Fruit fly (Drosophila melanogaster) whole organism, embryonic: ENCODE measurements around the gene CG10055.

Experiments
- Bgb ChIP-seq: fragments of 200-800 bp; sonication (Bioruptor generic); IDR thresholded peaks from 2 replicates; pipeline ENCODE4 v1.3.6; 2022; ENCODE audit warnings: missing biosample characterization, missing genetic modification characterization; ENCODE audit not compliant: partially characterized antibody
- CG10543 ChIP-seq: fragments of 200-800 bp; sonication (Bioruptor generic); optimal IDR thresholded peaks from 3 replicates; lab custom pipeline; 2017; ENCODE audit warnings: missing biosample characterization, mild to moderate bottlenecking, missing genetic modification characterization, moderate library complexity
- CG10565 ChIP-seq: fragments of 200-800 bp; sonication (Bioruptor generic); optimal IDR thresholded peaks from 3 replicates; lab custom pipeline; 2016; ENCODE audit warnings: missing biosample characterization, mild to moderate bottlenecking, missing genetic modification characterization
- CG12071 ChIP-seq: fragments of 200-800 bp; sonication (Bioruptor generic); optimal IDR thresholded peaks from 3 replicates; lab custom pipeline; 2018; ENCODE audit warnings: missing biosample characterization, mild to moderate bottlenecking, missing genetic modification characterization
- CG12744 ChIP-seq: fragments of 200-800 bp; sonication (Bioruptor generic); optimal IDR thresholded peaks from 2 replicates; lab custom pipeline; 2016; ENCODE audit warnings: missing biosample characterization, missing genetic modification characterization
- CG1603 ChIP-seq: fragments of 200-800 bp; sonication (Bioruptor generic); optimal IDR thresholded peaks from 2 replicates; lab custom pipeline; 2019; ENCODE audit warnings: missing biosample characterization, mild to moderate bottlenecking, missing genetic modification characterization, moderate library complexity
- CG18011 ChIP-seq: fragments of 200-800 bp; sonication (Bioruptor generic); optimal IDR thresholded peaks from 2 replicates; lab custom pipeline; 2017; ENCODE audit warnings: missing biosample characterization, missing genetic modification characterization, mild to moderate bottlenecking, moderate library complexity, missing genotype
- CG3407 ChIP-seq: fragments of 200-800 bp; sonication (Bioruptor generic); optimal IDR thresholded peaks from 2 replicates; lab custom pipeline; 2018; ENCODE audit warnings: missing biosample characterization, mild to moderate bottlenecking, missing genetic modification characterization
- CG3726 ChIP-seq: fragments of 200-800 bp; sonication (Bioruptor generic); IDR thresholded peaks from 3 replicates; pipeline ENCODE4, ENCODE4 v1.3.6; 2022; ENCODE audit warnings: missing biosample characterization, missing genetic modification characterization
- CG4282 ChIP-seq: fragments of 200-800 bp; sonication (Bioruptor generic); optimal IDR thresholded peaks from 2 replicates; lab custom pipeline; 2016; ENCODE audit warnings: missing biosample characterization, missing genetic modification characterization
- CG4424 ChIP-seq: fragments of 200-800 bp; sonication (Bioruptor generic); optimal IDR thresholded peaks from 3 replicates; lab custom pipeline; 2016; ENCODE audit warnings: missing biosample characterization, missing genetic modification characterization
- CG5245 ChIP-seq: fragments of 200-800 bp; sonication (Bioruptor generic); optimal IDR thresholded peaks from 3 replicates; lab custom pipeline; 2016; ENCODE audit warnings: missing biosample characterization, missing genetic modification characterization
- CG7839 ChIP-seq: fragments of 200-800 bp; sonication (Bioruptor generic); optimal IDR thresholded peaks from 3 replicates; lab custom pipeline; 2018; ENCODE audit warnings: missing biosample characterization, mild to moderate bottlenecking, missing genetic modification characterization, moderate library complexity
- CG9215 ChIP-seq: fragments of 200-800 bp; sonication (Bioruptor generic); IDR thresholded peaks from 2 replicates; pipeline ENCODE4 v1.3.6; 2022; ENCODE audit warnings: missing biosample characterization, missing genetic modification characterization
- CG9437 ChIP-seq: fragments of 200-800 bp; sonication (Bioruptor generic); optimal IDR thresholded peaks from 2 replicates; lab custom pipeline; 2018; ENCODE audit warnings: missing biosample characterization, mild to moderate bottlenecking, missing genetic modification characterization
- CG9609 ChIP-seq: fragments of 200-800 bp; sonication (Bioruptor generic); optimal IDR thresholded peaks from 3 replicates; lab custom pipeline; 2016; ENCODE audit warnings: missing biosample characterization, missing genetic modification characterization
- Chrac-16 ChIP-seq: fragments of 200-800 bp; sonication (Bioruptor generic); optimal IDR thresholded peaks from 3 replicates; lab custom pipeline; 2016; ENCODE audit warnings: missing biosample characterization, missing genetic modification characterization
- E2f2 ChIP-seq: fragments of 200-800 bp; sonication (Bioruptor generic); IDR thresholded peaks from 2 replicates; pipeline ENCODE4 v1.3.6; 2022; ENCODE audit warnings: missing biosample characterization, missing genetic modification characterization
- Lhr ChIP-seq: fragments of 200-800 bp; sonication (Bioruptor generic); optimal IDR thresholded peaks from 3 replicates; lab custom pipeline; 2017; ENCODE audit warnings: mild to moderate bottlenecking, missing biosample characterization, missing genetic modification reagents, missing genetic modification characterization
- Lim3 ChIP-seq: fragments of 200-800 bp; sonication (Bioruptor generic); IDR thresholded peaks from 2 replicates; pipeline ENCODE4 v1.3.6; 2022; ENCODE audit warnings: missing biosample characterization, missing genetic modification characterization
- MBD-R2 ChIP-seq: fragments of 200-800 bp; sonication (Bioruptor generic); IDR thresholded peaks from 2 replicates; pipeline ENCODE4 v1.3.6; 2022; ENCODE audit warnings: missing biosample characterization, missing genetic modification characterization
- NfI ChIP-seq: fragments of 200-800 bp; sonication (Bioruptor generic); optimal IDR thresholded peaks from 3 replicates; lab custom pipeline; 2018; ENCODE audit warnings: missing biosample characterization, mild to moderate bottlenecking, missing genetic modification characterization, moderate library complexity
- Six4 ChIP-seq: fragments of 200-800 bp; sonication (Bioruptor generic); optimal IDR thresholded peaks from 2 replicates; lab custom pipeline; 2016; ENCODE audit warnings: missing biosample characterization, missing genetic modification characterization
- Stat92E ChIP-seq, 3 experiments: fragments of >200 bp in 2 of 3; fragments of 200-800 bp in 1 of 3; sonication (Bioruptor generic) in 1 of 3; optimal IDR thresholded peaks; 2 replicates each; lab custom pipeline; 2017 to 2019; ENCODE audit warnings: missing biosample characterization in 3 of 3, missing genetic modification characterization in 3 of 3, mild to moderate bottlenecking in 1 of 3, moderate library complexity in 1 of 3
- Xrp1 ChIP-seq: fragments of 200-800 bp; sonication (Bioruptor generic); IDR thresholded peaks from 2 replicates; pipeline ENCODE4 v1.3.6; 2022; ENCODE audit warnings: missing biosample characterization, missing genetic modification characterization
- YL-1 ChIP-seq: fragments of 200-800 bp; sonication (Bioruptor generic); optimal IDR thresholded peaks from 3 replicates; lab custom pipeline; 2017; ENCODE audit warnings: missing biosample characterization, mild to moderate bottlenecking, missing genetic modification characterization
- aop ChIP-seq: fragments of 200-800 bp; sonication (Bioruptor generic); IDR thresholded peaks from 2 replicates; pipeline ENCODE4 v1.3.6; 2022; ENCODE audit warnings: missing biosample characterization, missing genetic modification characterization
- ara ChIP-seq: fragments of 200-800 bp; sonication (Bioruptor generic); IDR thresholded peaks from 2 replicates; pipeline ENCODE4 v1.3.6; 2022; ENCODE audit warnings: missing biosample characterization, missing genetic modification characterization
- az2 ChIP-seq: fragments of 200-800 bp; sonication (Bioruptor generic); optimal IDR thresholded peaks from 3 replicates; lab custom pipeline; 2016; ENCODE audit warnings: missing biosample characterization, missing genetic modification characterization
- chif ChIP-seq, 2 experiments: fragments of 200-800 bp; sonication (Bioruptor generic); optimal IDR thresholded peaks; 3 replicates each; lab custom pipeline; 2016; ENCODE audit warnings: missing biosample characterization in 2 of 2, missing genetic modification characterization in 2 of 2
- chinmo ChIP-seq: fragments of 200-800 bp; sonication (Bioruptor generic); IDR thresholded peaks from 4 replicates; pipeline ENCODE4 v1.3.6; 2022; ENCODE audit warnings: missing biosample characterization, missing genetic modification characterization; ENCODE audit not compliant: partially characterized antibody
- ci ChIP-seq: fragments of 200-800 bp; sonication (Bioruptor generic); IDR thresholded peaks from 3 replicates; pipeline ENCODE4 v1.3.6; 2022; ENCODE audit warnings: missing biosample characterization, missing genetic modification characterization
- crp ChIP-seq, 2 experiments: fragments of 200-800 bp; sonication (Bioruptor generic); optimal IDR thresholded peaks; 2 replicates in 1 of 2; 3 replicates in 1 of 2; lab custom pipeline; 2017; ENCODE audit warnings: missing biosample characterization in 2 of 2, missing genetic modification characterization in 2 of 2, mild to moderate bottlenecking in 1 of 2, moderate library complexity in 1 of 2
- dimm ChIP-seq: fragments of 200-800 bp; sonication (Bioruptor generic); IDR thresholded peaks from 2 replicates; pipeline ENCODE4 v1.3.6; 2022; ENCODE audit warnings: missing biosample characterization, missing genetic modification characterization
- exex ChIP-seq: fragments of 200-800 bp; sonication (Bioruptor generic); optimal IDR thresholded peaks from 4 replicates; lab custom pipeline; 2018; ENCODE audit warnings: missing biosample characterization, mild to moderate bottlenecking, missing genetic modification characterization, moderate library complexity
- ftz-f1 ChIP-seq: fragments of 200-800 bp; sonication (Bioruptor generic); optimal IDR thresholded peaks from 2 replicates; lab custom pipeline; 2016; ENCODE audit warnings: missing biosample characterization, missing genetic modification characterization
- jumu ChIP-seq: fragments of 200-800 bp; sonication (Bioruptor generic); optimal IDR thresholded peaks from 3 replicates; lab custom pipeline; 2016; ENCODE audit warnings: missing biosample characterization, missing genetic modification characterization
- pan ChIP-seq, 4 experiments: fragments of >200 bp in 3 of 4; fragments of 200-800 bp in 1 of 4; sonication (Bioruptor generic) in 1 of 4; optimal IDR thresholded peaks in 3 of 4; IDR thresholded peaks in 1 of 4; 2 replicates each; pipeline versions ENCODE4 v1.3.6 to Lab custom; 2017 to 2022; ENCODE audit warnings: missing biosample characterization in 2 of 4, missing genetic modification characterization in 2 of 4, mixed read lengths in 1 of 4
- sc ChIP-seq, 3 experiments: fragments of >200 bp in 2 of 3; fragments of 200-800 bp in 1 of 3; sonication (Bioruptor generic) in 1 of 3; optimal IDR thresholded peaks; 2 replicates in 2 of 3; 3 replicates in 1 of 3; lab custom pipeline; 2017; ENCODE audit warnings: mild to moderate bottlenecking in 1 of 3, missing biosample characterization in 1 of 3, missing genetic modification characterization in 1 of 3, missing genetic modification reagents in 1 of 3
- sna ChIP-seq: fragments of 200-800 bp; sonication (Bioruptor generic); IDR thresholded peaks from 2 replicates; pipeline ENCODE4 v1.3.6; 2022; ENCODE audit warnings: missing biosample characterization, missing genetic modification characterization; ENCODE audit not compliant: partially characterized antibody
- sob ChIP-seq: fragments of 200-800 bp; sonication (Bioruptor generic); IDR thresholded peaks from 2 replicates; pipeline ENCODE4 v1.3.6; 2022; ENCODE audit warnings: missing biosample characterization, missing genetic modification characterization
- tll ChIP-seq, 2 experiments: fragments of 200-800 bp in 1 of 2; fragments of >200 bp in 1 of 2; sonication (Bioruptor generic) in 1 of 2; optimal IDR thresholded peaks; 2 replicates each; lab custom pipeline; 2017 to 2019; ENCODE audit warnings: missing biosample characterization in 2 of 2, missing genetic modification characterization in 2 of 2, mild to moderate bottlenecking in 1 of 2, moderate library complexity in 1 of 2
- twi ChIP-seq: fragments of 200-800 bp; optimal IDR thresholded peaks from 2 replicates; lab custom pipeline; 2019; ENCODE audit warnings: missing biosample characterization, mild to moderate bottlenecking, missing genetic modification characterization, moderate library complexity

The CG10055 gene

dm6 chr3R:7154586-7155357 is 31.7 kb downstream of the CG10055 start, which contains the start of gene MAGE (continued):
- TF ChIP-seq aop (GFP tag; lab: Robert Waterston, UW) (no peak), CG3726 (GFP tag; lab: Robert Waterston, UW) (0 out of 3 replicates have a peak, but pooled peaks have one; percentile 27), CG1603 (tag; lab: Kevin White, UChicago) (peak; percentile 31), chif (GFP tag; optimal IDR thresholded peaks at IDR 0.05; lab: Kevin White, UChicago) (no peak), crp (GFP tag; optimal IDR thresholded peaks at IDR 0.05; lab: Kevin White, UChicago) (peak; percentile 11 to 88), CG12744 (GFP tag; lab: Kevin White, UChicago) (no peak), MBD-R2 (GFP tag; lab: Robert Waterston, UW) (peak; percentile 71), chinmo (peak; percentile 75; the same call in 1 of the 4 replicates), YL-1 (GFP tag; lab: Kevin White, UChicago) (peak; percentile 3)
- TF ChIP-seq, all 482 proteins: peak for 23

- TF ChIP-seq twi (tag; lab: Kevin White, UChicago) (peak; percentile 27), CG12071 (GFP tag; lab: Kevin White, UChicago) (no peak), NfI (GFP tag; lab: Kevin White, UChicago) (peak; percentile 63), jumu (GFP tag; lab: Kevin White, UChicago) (peak; percentile 51), CG3407 (GFP tag; lab: Kevin White, UChicago) (peak; percentile 25), dimm (GFP tag; lab: Robert Waterston, UW) (no peak), Six4 (peak; percentile 38), CG9437 (GFP tag; lab: Kevin White, UChicago) (peak; percentile 60), CG7839 (tag; lab: Kevin White, UChicago) (peak; percentile 54), CG10565 (no peak), CG4282 (no peak), Stat92E (GFP tag; optimal IDR thresholded peaks at IDR 0.05; lab: Kevin White, UChicago) (no peak), Lhr (GFP tag; lab: Kevin White, UChicago) (peak; percentile 35), Xrp1 (peak; percentile 53; the same call in 1 of the 2 replicates), CG4424 (peak; percentile 68), az2 (GFP tag; lab: Kevin White, UChicago) (peak; percentile 58), pan (optimal IDR thresholded peaks at IDR 0.05; lab: Kevin White, UChicago) (no peak), pan (GFP tag; optimal IDR thresholded peaks at IDR 0.05 in 1 of 2, IDR thresholded peaks at IDR 0.05 in 1 of 2) (peak in 1 of 2 experiments; percentile 64), Chrac-16 (GFP tag; lab: Kevin White, UChicago) (peak; percentile 69), ci (GFP tag; lab: Robert Waterston, UW) (peak; percentile 44; the same call in 1 of the 3 replicates), Bgb (GFP tag; lab: Robert Waterston, UW) (no peak), Lim3 (0 out of 2 replicates have a peak, but pooled peaks have one; percentile 27), CG5245 (GFP tag; lab: Kevin White, UChicago) (peak; percentile 25), CG9609 (GFP tag; lab: Kevin White, UChicago) (peak; percentile 23), CG10543 (GFP tag; lab: Kevin White, UChicago) (peak; percentile 57), E2f2 (GFP tag; lab: Robert Waterston, UW) (peak; percentile 77), tll (GFP tag; optimal IDR thresholded peaks at IDR 0.05; lab: Kevin White, UChicago) (no peak), exex (tag; lab: Kevin White, UChicago) (no peak), ara (GFP tag; lab: Robert Waterston, UW) (no peak), sna (GFP tag; lab: Robert Waterston, UW) (no peak), CG18011 (peak; percentile 63), CG9215 (GFP tag; lab: Robert Waterston, UW) (peak; percentile 81), sc (optimal IDR thresholded peaks at IDR 0.05; lab: Kevin White, UChicago) (no peak), sc (GFP tag; optimal IDR thresholded peaks at IDR 0.05; lab: Kevin White, UChicago) (peak; percentile 8), sob (peak; percentile 70; the same call in 1 of the 2 replicates), ftz-f1 (GFP tag; lab: Kevin White, UChicago) (no peak)
These were observed 35.7 kb downstream of the CG10055 start, which contains the start of the genes gfzf and Sas-4 for dm6 chr3R:7150544-7151406. Gene gfzf (minus strand): TSS chr3R:7150968. Gene Sas-4 (plus strand): TSS chr3R:7151367.
